Worm (Caenorhabditis elegans): ENCODE data around the gene srw-145.

The srw-145 gene

ce11 chrV:13908916-13909176 is 28.1 kb upstream of the srw-145 start, which contains the start of gene C06B3.6:
Gene C06B3.6 (minus strand): TSS chrV:13908967.
- no peak for TF ChIP-seq daf-12 (tag; optimal IDR thresholded peaks at IDR 0.05)
- no peak for TF ChIP-seq nhr-237 (tag; optimal IDR thresholded peaks at IDR 0.05)
- TF ChIP-seq ceh-32 (tag; optimal IDR thresholded peaks at IDR 0.05; ENCODE audit: poor library complexity), result no peak
- TF ChIP-seq php-3 (GFP tag; IDR thresholded peaks at IDR 0.05), result no peak
- TF ChIP-seq dmd-8 (GFP tag; IDR thresholded peaks at IDR 0.05), result no peak
- no peak for TF ChIP-seq ceh-28 (tag; optimal IDR thresholded peaks at IDR 0.05)
- no peak for TF ChIP-seq unc-62 (GFP tag; optimal IDR thresholded peaks at IDR 0.05 in 1 of 2)
- no peak for TF ChIP-seq unc-62 (tag; optimal IDR thresholded peaks at IDR 0.05)
- TF ChIP-seq pqm-1 (tag; optimal IDR thresholded peaks at IDR 0.05), result no peak
- TF ChIP-seq saeg-2 (GFP tag; IDR thresholded peaks at IDR 0.05), result no peak
- TF ChIP-seq nhr-111 (GFP tag; optimal IDR thresholded peaks at IDR 0.05), result no peak
- TF ChIP-seq ZK546.5 (tag; optimal IDR thresholded peaks at IDR 0.05), result no peak
- no peak for TF ChIP-seq jun-1 (tag; optimal IDR thresholded peaks at IDR 0.05)
- TF ChIP-seq duxl-1 (tag; optimal IDR thresholded peaks at IDR 0.05; ENCODE audit: poor library complexity), result no peak
- no peak for TF ChIP-seq dpl-1 (GFP tag; optimal IDR thresholded peaks at IDR 0.05)
- TF ChIP-seq aha-1 (tag), result peak; percentile 95
- TF ChIP-seq lin-38 (GFP tag; IDR thresholded peaks at IDR 0.05), result no peak
- no peak for TF ChIP-seq daf-16 (GFP tag; optimal IDR thresholded peaks at IDR 0.05)
- TF ChIP-seq daf-16 (tag; optimal IDR thresholded peaks at IDR 0.05), result no peak
- TF ChIP-seq lin-13 (GFP tag; optimal IDR thresholded peaks at IDR 0.05), result no peak
- no peak for TF ChIP-seq lim-7 (GFP tag; IDR thresholded peaks at IDR 0.05)
- no peak for TF ChIP-seq T26A8.4 (GFP tag; IDR thresholded peaks at IDR 0.05)
- TF ChIP-seq mdt-29 (GFP tag; IDR thresholded peaks at IDR 0.05), result no peak
- no peak for TF ChIP-seq nhr-6 (tag; optimal IDR thresholded peaks at IDR 0.05)
- no peak for TF ChIP-seq ctbp-1 (GFP tag; IDR thresholded peaks at IDR 0.05)
- 0 out of 2 replicates have a peak, but pooled peaks have one; percentile 6 for TF ChIP-seq madf-9 (GFP tag; conservative IDR thresholded peaks at IDR 0.05)
- TF ChIP-seq ama-1 (optimal IDR thresholded peaks at IDR 0.05), result peak; percentile 64
- TF ChIP-seq ceh-62 (tag; optimal IDR thresholded peaks at IDR 0.05), result no peak

DNA sequence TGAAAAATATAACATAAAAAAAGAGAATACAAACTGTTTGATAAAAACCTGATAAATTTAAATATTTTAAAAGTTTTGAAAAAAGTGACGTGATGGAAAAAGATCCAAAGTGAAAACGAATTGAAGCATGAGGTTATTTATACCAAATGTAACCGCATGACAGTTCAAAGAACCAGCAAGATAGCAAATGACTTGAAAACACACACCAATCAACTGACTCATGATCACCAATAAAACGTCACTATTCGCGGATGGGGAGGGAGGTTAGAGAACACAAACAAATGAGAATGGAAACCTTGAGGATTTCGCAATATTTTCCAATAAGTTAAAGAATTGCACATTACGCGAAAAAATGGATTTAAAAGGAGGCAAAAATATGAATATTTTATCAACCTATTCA is 27.6 kb upstream of the srw-145 start, which contains the start of gene C06B3.7:
TSS of gene C06B3.7 (plus strand) at position 287 of the 400 bp plus-strand sequence.
- no peak for TF ChIP-seq egl-27 (tag; optimal IDR thresholded peaks at IDR 0.05)
- peak; percentile 99 for TF ChIP-seq hlh-30 (tag; optimal IDR thresholded peaks at IDR 0.05; ENCODE audit: insufficient read depth)
- 0 out of 2 replicates have a peak, but pooled peaks have one; percentile 10 for TF ChIP-seq saeg-2 (GFP tag; IDR thresholded peaks at IDR 0.05)
- TF ChIP-seq sdz-12 (GFP tag; optimal IDR thresholded peaks at IDR 0.05), result no peak
- peak; percentile 62; the same call in 1 of the 2 replicates for TF ChIP-seq tra-1 (GFP tag; IDR thresholded peaks at IDR 0.05)
- no peak for TF ChIP-seq F37D6.2 (tag; optimal IDR thresholded peaks at IDR 0.05)
- no peak for TF ChIP-seq Y75B8A.6 (GFP tag; IDR thresholded peaks at IDR 0.05)
- peak; percentile 83 for TF ChIP-seq zip-2 (tag; optimal IDR thresholded peaks at IDR 0.05)
- no peak for TF ChIP-seq fkh-10 (GFP tag; optimal IDR thresholded peaks at IDR 0.05)
- TF ChIP-seq nhr-102 (tag; optimal IDR thresholded peaks at IDR 0.05), result peak; percentile 57
- no peak for TF ChIP-seq ceh-44 (GFP tag; IDR thresholded peaks at IDR 0.05)
- TF ChIP-seq mep-1 (tag; optimal IDR thresholded peaks at IDR 0.05), result peak; percentile 90
- TF ChIP-seq snpc-4 (tag; optimal IDR thresholded peaks at IDR 0.05), result no peak
- TF ChIP-seq fos-1 (tag; optimal IDR thresholded peaks at IDR 0.05), result peak; percentile 73
- no peak for TF ChIP-seq madf-9 (GFP tag; conservative IDR thresholded peaks at IDR 0.05)
- no peak for TF ChIP-seq gei-8 (GFP tag; optimal IDR thresholded peaks at IDR 0.05)
- no peak for TF ChIP-seq ZK337.2 (GFP tag; IDR thresholded peaks at IDR 0.05)
- peak; percentile 96 for TF ChIP-seq hlh-11 (tag; optimal IDR thresholded peaks at IDR 0.05)
- no peak for TF ChIP-seq jun-1 (tag; optimal IDR thresholded peaks at IDR 0.05)
- TF ChIP-seq T20F7.1 (GFP tag; optimal IDR thresholded peaks at IDR 0.05), result peak; percentile 67
- TF ChIP-seq dmd-8 (GFP tag; IDR thresholded peaks at IDR 0.05), result no peak
- peak; percentile 91 for TF ChIP-seq nhr-6 (tag; optimal IDR thresholded peaks at IDR 0.05)
- TF ChIP-seq cey-2 (tag; optimal IDR thresholded peaks at IDR 0.05; ENCODE audit: borderline replicate concordance, insufficient read depth), result peak; percentile 65
- TF ChIP-seq nhr-76 (tag; optimal IDR thresholded peaks at IDR 0.05), result no peak
- TF ChIP-seq lin-1 (GFP tag; IDR thresholded peaks at IDR 0.05), result peak; percentile 16; the same call in 1 of the 2 replicates
- TF ChIP-seq lin-13 (GFP tag; optimal IDR thresholded peaks at IDR 0.05), result peak; percentile 62
- peak; percentile 78 for TF ChIP-seq mdt-29 (GFP tag; IDR thresholded peaks at IDR 0.05)
- peak; percentile 30; the same call in 1 of the 2 replicates for TF ChIP-seq pha-4 (GFP tag; IDR thresholded peaks at IDR 0.05)
- peak; percentile 41 for TF ChIP-seq pha-4 (tag; optimal IDR thresholded peaks at IDR 0.05)
- TF ChIP-seq T26A8.4 (GFP tag; IDR thresholded peaks at IDR 0.05), result 0 out of 2 replicates have a peak, but pooled peaks have one; percentile 29
- peak; percentile 95 for TF ChIP-seq dmd-6 (GFP tag; IDR thresholded peaks at IDR 0.05)
- peak; percentile 36 to 93 for TF ChIP-seq mdl-1 (tag; optimal IDR thresholded peaks at IDR 0.05)
